Worm (Caenorhabditis elegans) whole organism, mixed stage, embryonic: ENCODE measurements around the gene Y46H3D.8.

ENCODE experiments used
- bed-3 ChIP-seq: fragments of 200-800 bp; sonication (Bioruptor generic); optimal IDR thresholded peaks from 3 replicates; lab custom pipeline; 2018; ENCODE audit warnings: mild to moderate bottlenecking, missing genetic modification characterization, moderate library complexity, missing compliant biosample characterization
- blmp-1 ChIP-seq: fragments of 150-350 bp; optimal IDR thresholded peaks from 2 replicates; lab custom pipeline; 2014; ENCODE audit warnings: missing biosample characterization, missing genetic modification characterization
- elt-3 ChIP-seq: fragments of 150-350 bp; optimal IDR thresholded peaks from 2 replicates; lab custom pipeline; 2014; ENCODE audit warnings: missing biosample characterization, missing genetic modification characterization
- lsy-2 ChIP-seq: fragments of 150-350 bp; optimal IDR thresholded peaks from 2 replicates; lab custom pipeline; 2014; ENCODE audit warnings: missing biosample characterization, missing genetic modification characterization
- nhr-12 ChIP-seq: fragments of 150-350 bp; optimal IDR thresholded peaks from 2 replicates; lab custom pipeline; 2014; ENCODE audit warnings: missing biosample characterization, missing genetic modification characterization
- unc-39 ChIP-seq: fragments of 150-350 bp; optimal IDR thresholded peaks from 2 replicates; lab custom pipeline; 2014; ENCODE audit warnings: missing biosample characterization, missing genetic modification characterization
- unc-62 ChIP-seq: fragments of 150-350 bp; optimal IDR thresholded peaks from 2 replicates; lab custom pipeline; 2014; ENCODE audit warnings: missing biosample characterization, missing genetic modification reagents, missing genetic modification characterization

DNA sequence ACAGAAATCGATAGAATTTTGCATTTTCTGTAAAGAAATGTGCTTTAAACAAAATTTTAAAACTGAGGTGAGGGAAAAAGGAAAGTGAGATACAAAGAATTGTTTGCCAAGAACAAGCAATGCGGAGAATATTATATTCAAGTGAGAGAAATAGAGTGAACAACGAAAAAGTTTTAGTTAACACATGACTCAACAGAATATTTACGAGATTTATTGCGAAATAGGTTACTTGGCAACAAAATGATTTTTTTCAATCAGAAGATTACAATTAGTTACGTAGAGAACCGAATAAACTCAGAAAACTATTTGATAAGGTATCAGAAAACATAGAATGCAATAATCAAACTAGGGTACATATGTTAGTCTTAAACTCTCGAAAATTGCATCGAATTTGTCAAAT is 9.6 kb downstream of the Y46H3D.8 start, which contains the start of gene nhr-117:
- no peak for TF ChIP-seq unc-62 (GFP tag; lab: Kevin White, UChicago)
- no peak for TF ChIP-seq unc-39
- TF ChIP-seq elt-3 = no peak
- TF ChIP-seq blmp-1 (tag; lab: Kevin White, UChicago) = no peak
- TF ChIP-seq nhr-12 = no peak
- TF ChIP-seq lsy-2 (tag; lab: Kevin White, UChicago) = no peak
- no peak for TF ChIP-seq bed-3 (GFP tag; lab: Kevin White, UChicago)
